Worm (Caenorhabditis elegans) whole organism, mixed stage, embryonic: ENCODE measurements around the gene elpc-2.

ENCODE experiments used
- lsy-2 ChIP-seq: fragments of 150-350 bp; optimal IDR thresholded peaks from 2 replicates; lab custom pipeline; 2014; ENCODE audit warnings: missing biosample characterization, missing genetic modification characterization
- mab-5 ChIP-seq: fragments of 150-350 bp; optimal IDR thresholded peaks from 2 replicates; lab custom pipeline; 2014; ENCODE audit warnings: missing biosample characterization, missing genetic modification characterization
- nhr-28 ChIP-seq: fragments of 150-350 bp; optimal IDR thresholded peaks from 2 replicates; lab custom pipeline; 2014; ENCODE audit warnings: missing biosample characterization, missing genetic modification characterization
- snpc-4 ChIP-seq: fragments of 150-350 bp; optimal IDR thresholded peaks from 2 replicates; lab custom pipeline; 2014; ENCODE audit warnings: missing biosample characterization, missing genetic modification characterization

- no peak for TF ChIP-seq mab-5 (tag; lab: Kevin White, UChicago)
- TF ChIP-seq snpc-4 (tag; lab: Kevin White, UChicago): no peak
- TF ChIP-seq lsy-2 (tag; lab: Kevin White, UChicago): no peak
- TF ChIP-seq nhr-28 (tag; lab: Kevin White, UChicago): no peak
Measured at ce11 chrIII:12668821-12669220, 4.7 kb upstream of the elpc-2 start.
